Worm (Caenorhabditis elegans): ENCODE results near the gene pho-10.

Gene pho-10

ce11 chrII:9966954-9967353 lies 46.6 kb upstream of the pho-10 start, which contains the start of gene dtmk-1 (continued):
- TF ChIP-seq egl-43 (GFP tag; IDR thresholded peaks at IDR 0.05) (no peak), Y105C5A.15 (GFP tag; IDR thresholded peaks at IDR 0.05) (no peak), zfp-2 (tag; optimal IDR thresholded peaks at IDR 0.05) (no peak), lin-38 (GFP tag; IDR thresholded peaks at IDR 0.05) (peak; percentile 33; the same call in 1 of the 2 replicates), F49E8.2 (tag; optimal IDR thresholded peaks at IDR 0.05; ENCODE audit: borderline replicate concordance) (no peak), nhr-6 (tag; optimal IDR thresholded peaks at IDR 0.05) (no peak), dmd-6 (GFP tag; IDR thresholded peaks at IDR 0.05) (no peak), ceh-44 (GFP tag; IDR thresholded peaks at IDR 0.05) (no peak), nhr-41 (GFP tag; IDR thresholded peaks at IDR 0.05) (no peak), lin-13 (GFP tag; optimal IDR thresholded peaks at IDR 0.05) (peak; percentile 12), attf-4 (tag; optimal IDR thresholded peaks at IDR 0.05) (no peak)

- no peak for TF ChIP-seq ceh-32 (tag; optimal IDR thresholded peaks at IDR 0.05; ENCODE audit: poor library complexity)
- TF ChIP-seq mes-2 (tag; optimal IDR thresholded peaks at IDR 0.05; ENCODE audit: poor library complexity, severe bottlenecking): no peak
- no peak for TF ChIP-seq dpl-1 (GFP tag; optimal IDR thresholded peaks at IDR 0.05)
- no peak for TF ChIP-seq mdt-29 (GFP tag; IDR thresholded peaks at IDR 0.05)
- no peak for TF ChIP-seq duxl-1 (tag; optimal IDR thresholded peaks at IDR 0.05; ENCODE audit: poor library complexity)
- TF ChIP-seq attf-4 (tag; optimal IDR thresholded peaks at IDR 0.05): no peak
- no peak for TF ChIP-seq hif-1 (tag; optimal IDR thresholded peaks at IDR 0.05)
- no peak for TF ChIP-seq ceh-28 (tag; optimal IDR thresholded peaks at IDR 0.05)
- TF ChIP-seq lin-13 (GFP tag; optimal IDR thresholded peaks at IDR 0.05): no peak
- no peak for TF ChIP-seq lin-15B (tag; optimal IDR thresholded peaks at IDR 0.05)
- TF ChIP-seq pqm-1 (tag; optimal IDR thresholded peaks at IDR 0.05): no peak
- TF ChIP-seq ces-1 (GFP tag; optimal IDR thresholded peaks at IDR 0.05): no peak
- no peak for TF ChIP-seq nhr-77 (tag; optimal IDR thresholded peaks at IDR 0.05)
- no peak for TF ChIP-seq F44E2.7 (GFP tag; IDR thresholded peaks at IDR 0.05)
- no peak for TF ChIP-seq egl-43 (GFP tag; IDR thresholded peaks at IDR 0.05)
- TF ChIP-seq lin-29 (GFP tag; IDR thresholded peaks at IDR 0.05): no peak
- no peak for TF ChIP-seq nhr-102 (tag; optimal IDR thresholded peaks at IDR 0.05)
- TF ChIP-seq D1046.2 (GFP tag; IDR thresholded peaks at IDR 0.05): no peak
- TF ChIP-seq zfp-2 (tag; optimal IDR thresholded peaks at IDR 0.05): no peak
Measured at ce11 chrII:9965325-9965724, 45.0 kb upstream of the pho-10 start.

ce11 chrII:9963808-9964207 lies 43.4 kb upstream of the pho-10 start:
- TF ChIP-seq ztf-11 (tag; optimal IDR thresholded peaks at IDR 0.05) (no peak), dmd-6 (GFP tag; IDR thresholded peaks at IDR 0.05) (peak; percentile 25; the same call in 1 of the 2 replicates), F10B5.3 (tag; optimal IDR thresholded peaks at IDR 0.05) (no peak), aha-1 (tag) (no peak), daf-12 (tag; optimal IDR thresholded peaks at IDR 0.05) (no peak), mes-2 (tag; optimal IDR thresholded peaks at IDR 0.05; ENCODE audit: poor library complexity, severe bottlenecking) (no peak), ctbp-1 (GFP tag; IDR thresholded peaks at IDR 0.05) (no peak), daf-16 (GFP tag; optimal IDR thresholded peaks at IDR 0.05) (no peak), daf-16 (tag; optimal IDR thresholded peaks at IDR 0.05) (no peak), pqm-1 (tag; optimal IDR thresholded peaks at IDR 0.05) (peak; percentile 41), vab-7 (GFP tag; IDR thresholded peaks at IDR 0.05) (no peak), unc-62 (GFP tag; optimal IDR thresholded peaks at IDR 0.05 in 1 of 2) (peak in 1 of 2 experiments; percentile 93), unc-62 (tag; optimal IDR thresholded peaks at IDR 0.05) (no peak), mdl-1 (tag; optimal IDR thresholded peaks at IDR 0.05) (no peak)

- TF ChIP-seq nhr-111 (GFP tag; optimal IDR thresholded peaks at IDR 0.05) (no peak), fkh-10 (GFP tag; optimal IDR thresholded peaks at IDR 0.05) (no peak), egl-43 (GFP tag; IDR thresholded peaks at IDR 0.05) (peak; percentile 56; the same call in 1 of the 2 replicates), hlh-30 (tag; optimal IDR thresholded peaks at IDR 0.05; ENCODE audit: insufficient read depth) (peak; percentile 7), unc-62 (GFP tag; optimal IDR thresholded peaks at IDR 0.05 in 1 of 2) (peak in 1 of 2 experiments; percentile 84), unc-62 (tag; optimal IDR thresholded peaks at IDR 0.05) (no peak), Y105C5A.15 (GFP tag; IDR thresholded peaks at IDR 0.05) (no peak), aha-1 (tag) (peak; percentile 78)
Measured at ce11 chrII:9960127-9960526, 39.8 kb upstream of the pho-10 start.
